Fruit fly (Drosophila melanogaster) whole organism, embryonic: Measurements from ENCODE around the gene CG4133.
A peak's percentile ranks its signal among the peaks of the same experiment; 100 is the strongest.

Source experiments
- ATbp ChIP-seq: fragments of 200-800 bp; sonication (Bioruptor generic); optimal IDR thresholded peaks from 2 replicates; lab custom pipeline; 2017; ENCODE audit warnings: missing biosample characterization, mild to moderate bottlenecking, missing genetic modification characterization, missing genetic modification reagents
- Abd-B ChIP-seq: fragments of 200-800 bp; sonication (Bioruptor generic); optimal IDR thresholded peaks from 2 replicates; lab custom pipeline; 2018; ENCODE audit warnings: missing biosample characterization, mild to moderate bottlenecking, missing genetic modification characterization, moderate library complexity
- Ada2b ChIP-seq: fragments of 200-800 bp; sonication (Bioruptor generic); IDR thresholded peaks from 2 replicates; pipeline ENCODE4 v1.3.6; 2022; ENCODE audit warnings: missing biosample characterization, missing genetic modification characterization
- B-H2 ChIP-seq: fragments of 200-800 bp; sonication (Bioruptor generic); optimal IDR thresholded peaks from 2 replicates; lab custom pipeline; 2018; ENCODE audit warnings: missing biosample characterization, mild to moderate bottlenecking, missing genetic modification characterization
- Blimp-1 ChIP-seq: fragments of 200-800 bp; sonication (Bioruptor generic); optimal IDR thresholded peaks from 3 replicates; lab custom pipeline; 2018; ENCODE audit warnings: missing biosample characterization, missing genetic modification characterization, mild to moderate bottlenecking, moderate library complexity, missing genetic modification reagents
- Bteb2 ChIP-seq: fragments of 200-800 bp; sonication (Bioruptor generic); optimal IDR thresholded peaks from 2 replicates; lab custom pipeline; 2016; ENCODE audit warnings: missing biosample characterization, missing genetic modification characterization
- C15 ChIP-seq: fragments of 200-800 bp; sonication (Bioruptor generic); IDR thresholded peaks from 3 replicates; pipeline ENCODE4 v1.3.6; 2022; ENCODE audit warnings: missing biosample characterization, missing genetic modification characterization
- CG10431 ChIP-seq: fragments of 200-800 bp; sonication (Bioruptor generic); optimal IDR thresholded peaks from 3 replicates; lab custom pipeline; 2018; ENCODE audit warnings: missing biosample characterization, mild to moderate bottlenecking, missing genetic modification characterization
- CG10543 ChIP-seq: fragments of 200-800 bp; sonication (Bioruptor generic); optimal IDR thresholded peaks from 3 replicates; lab custom pipeline; 2017; ENCODE audit warnings: missing biosample characterization, mild to moderate bottlenecking, missing genetic modification characterization, moderate library complexity
- CG10979 ChIP-seq: fragments of 200-800 bp; sonication (Bioruptor generic); optimal IDR thresholded peaks from 2 replicates; lab custom pipeline; 2018; ENCODE audit warnings: missing biosample characterization, mild to moderate bottlenecking, missing genetic modification characterization, moderate library complexity
- CG11398 ChIP-seq: fragments of 200-800 bp; sonication (Bioruptor generic); optimal IDR thresholded peaks from 2 replicates; lab custom pipeline; 2016; ENCODE audit warnings: missing biosample characterization, missing genetic modification characterization
- CG13287 ChIP-seq: fragments of 200-800 bp; sonication (Bioruptor generic); IDR thresholded peaks from 2 replicates; pipeline ENCODE4 v1.3.6; 2022; ENCODE audit warnings: missing biosample characterization, missing genetic modification characterization; ENCODE audit not compliant: partially characterized antibody
- CG13624 ChIP-seq: fragments of 200-800 bp; sonication (Bioruptor generic); optimal IDR thresholded peaks from 2 replicates; lab custom pipeline; 2016; ENCODE audit warnings: missing biosample characterization, missing genetic modification characterization
- CG15011 ChIP-seq: fragments of 200-800 bp; sonication (Bioruptor generic); optimal IDR thresholded peaks from 3 replicates; lab custom pipeline; 2018; ENCODE audit warnings: missing biosample characterization, mild to moderate bottlenecking, missing genetic modification characterization
- CG17359 ChIP-seq: fragments of 200-800 bp; sonication (Bioruptor generic); optimal IDR thresholded peaks from 3 replicates; lab custom pipeline; 2018; ENCODE audit warnings: missing biosample characterization, mild to moderate bottlenecking, missing genetic modification characterization, moderate library complexity
- CG17829 ChIP-seq: fragments of 200-800 bp; optimal IDR thresholded peaks from 2 replicates; lab custom pipeline; 2019; ENCODE audit warnings: missing biosample characterization, mild to moderate bottlenecking, missing genetic modification characterization, moderate library complexity
- CG1832 ChIP-seq: fragments of 200-800 bp; sonication (Bioruptor generic); optimal IDR thresholded peaks from 2 replicates; lab custom pipeline; 2017; ENCODE audit warnings: missing biosample characterization, mild to moderate bottlenecking, missing genetic modification characterization, inconsistent platforms
- CG18619 ChIP-seq: fragments of 200-800 bp; sonication (Bioruptor generic); optimal IDR thresholded peaks from 3 replicates; lab custom pipeline; 2017; ENCODE audit warnings: missing biosample characterization, mild to moderate bottlenecking, missing genetic modification characterization
- CG30020 ChIP-seq: fragments of 200-800 bp; optimal IDR thresholded peaks from 2 replicates; lab custom pipeline; 2019; ENCODE audit warnings: missing biosample characterization, mild to moderate bottlenecking, missing genetic modification characterization, moderate library complexity
- CG3163 ChIP-seq: fragments of 200-800 bp; sonication (Bioruptor generic); optimal IDR thresholded peaks from 3 replicates; lab custom pipeline; 2016; ENCODE audit warnings: missing biosample characterization, missing genetic modification characterization
- CG3281 ChIP-seq: fragments of 200-800 bp; sonication (Bioruptor generic); optimal IDR thresholded peaks from 3 replicates; lab custom pipeline; 2017; ENCODE audit warnings: missing biosample characterization, mild to moderate bottlenecking, missing genetic modification characterization
- CG34422 ChIP-seq: fragments of 200-800 bp; sonication (Bioruptor generic); IDR thresholded peaks from 3 replicates; pipeline ENCODE4 v1.3.6; 2022; ENCODE audit warnings: missing biosample characterization, missing genetic modification characterization
- CG3995 ChIP-seq: fragments of 200-800 bp; sonication (Bioruptor generic); optimal IDR thresholded peaks from 3 replicates; lab custom pipeline; 2016; ENCODE audit warnings: missing biosample characterization, missing genetic modification characterization
- CG43689 ChIP-seq: fragments of 200-800 bp; sonication (Bioruptor generic); IDR thresholded peaks from 2 replicates; pipeline ENCODE4 v1.3.6; 2022; ENCODE audit warnings: missing biosample characterization, missing genetic modification characterization
- CG8359 ChIP-seq: fragments of 200-800 bp; sonication (Bioruptor generic); optimal IDR thresholded peaks from 2 replicates; lab custom pipeline; 2017; ENCODE audit warnings: missing biosample characterization, mild to moderate bottlenecking, missing genetic modification characterization, borderline replicate concordance
- CG8478 ChIP-seq: fragments of >200 bp; optimal IDR thresholded peaks from 2 replicates; lab custom pipeline; 2018
- Dbx ChIP-seq: fragments of 200-800 bp; sonication (Bioruptor generic); IDR thresholded peaks from 3 replicates; pipeline ENCODE4 v1.3.6; 2022; ENCODE audit warnings: missing biosample characterization, missing genetic modification characterization
- Drgx ChIP-seq: fragments of 200-800 bp; sonication (Bioruptor generic); IDR thresholded peaks from 2 replicates; pipeline ENCODE4 v1.3.6; 2022; ENCODE audit warnings: missing biosample characterization, missing genetic modification characterization
- E2f1 ChIP-seq: fragments of 200-800 bp; sonication (Bioruptor generic); IDR thresholded peaks from 2 replicates; pipeline ENCODE4 v1.3.6; 2022; ENCODE audit warnings: missing biosample characterization, missing genetic modification characterization
- Fer1 ChIP-seq: fragments of 200-800 bp; sonication (Bioruptor generic); optimal IDR thresholded peaks from 2 replicates; lab custom pipeline; 2017; ENCODE audit warnings: missing biosample characterization, mild to moderate bottlenecking, missing genetic modification characterization
- HLHmδ ChIP-seq: fragments of 200-800 bp; sonication (Bioruptor generic); optimal IDR thresholded peaks from 2 replicates; lab custom pipeline; 2018; ENCODE audit warnings: missing biosample characterization, mild to moderate bottlenecking, missing genetic modification characterization, moderate library complexity
- Lhr ChIP-seq: fragments of 200-800 bp; sonication (Bioruptor generic); optimal IDR thresholded peaks from 3 replicates; lab custom pipeline; 2017; ENCODE audit warnings: mild to moderate bottlenecking, missing biosample characterization, missing genetic modification reagents, missing genetic modification characterization
- NC2α ChIP-seq: fragments of 200-800 bp; sonication (Bioruptor generic); optimal IDR thresholded peaks from 2 replicates; lab custom pipeline; 2016; ENCODE audit warnings: missing biosample characterization, missing genetic modification characterization
- NfI ChIP-seq: fragments of 200-800 bp; sonication (Bioruptor generic); optimal IDR thresholded peaks from 3 replicates; lab custom pipeline; 2018; ENCODE audit warnings: missing biosample characterization, mild to moderate bottlenecking, missing genetic modification characterization, moderate library complexity
- Pdp1 ChIP-seq, 2 experiments: fragments of 200-800 bp; sonication (Bioruptor generic); optimal IDR thresholded peaks; 3 replicates each; lab custom pipeline; 2016; ENCODE audit warnings: missing biosample characterization in 2 of 2, missing genetic modification characterization in 2 of 2, mild to moderate bottlenecking in 1 of 2, moderate library complexity in 1 of 2
- Ravus ChIP-seq: fragments of 200-800 bp; sonication (Bioruptor generic); IDR thresholded peaks from 2 replicates; pipeline ENCODE4 v1.3.6; 2022; ENCODE audit warnings: missing biosample characterization, missing genetic modification characterization
- Sin3A ChIP-seq: fragments of >200 bp; optimal IDR thresholded peaks from 2 replicates; lab custom pipeline; 2018
- bcd ChIP-seq: fragments of 200-800 bp; sonication (Bioruptor generic); optimal IDR thresholded peaks from 2 replicates; lab custom pipeline; 2017; ENCODE audit warnings: missing biosample characterization, mild to moderate bottlenecking, missing genetic modification characterization
- br ChIP-seq: fragments of >200 bp; optimal IDR thresholded peaks from 2 replicates; lab custom pipeline; 2017
- btn ChIP-seq: fragments of 200-800 bp; sonication (Bioruptor generic); optimal IDR thresholded peaks from 2 replicates; lab custom pipeline; 2016; ENCODE audit warnings: missing biosample characterization, missing genetic modification characterization
- crc ChIP-seq: fragments of 200-800 bp; sonication (Bioruptor generic); optimal IDR thresholded peaks from 2 replicates; lab custom pipeline; 2016; ENCODE audit warnings: missing biosample characterization, missing genetic modification characterization
- gfzf ChIP-seq: fragments of 200-800 bp; sonication (Bioruptor generic); optimal IDR thresholded peaks from 2 replicates; lab custom pipeline; 2016; ENCODE audit warnings: missing biosample characterization, mild to moderate bottlenecking, missing genetic modification characterization, moderate library complexity
- gsb ChIP-seq: fragments of 200-800 bp; sonication (Bioruptor generic); IDR thresholded peaks from 2 replicates; pipeline ENCODE4 v1.3.6; 2022; ENCODE audit warnings: missing biosample characterization, missing genetic modification characterization
- pita ChIP-seq: fragments of 200-800 bp; sonication (Bioruptor generic); optimal IDR thresholded peaks from 2 replicates; lab custom pipeline; 2017; ENCODE audit warnings: missing biosample characterization, mild to moderate bottlenecking, missing genetic modification characterization
- prd ChIP-seq, 3 experiments: fragments of >200 bp in 2 of 3; fragments of 200-800 bp in 1 of 3; sonication (Bioruptor generic) in 1 of 3; optimal IDR thresholded peaks in 2 of 3; IDR thresholded peaks in 1 of 3; 2 replicates in 2 of 3; 3 replicates in 1 of 3; pipeline versions ENCODE4 v1.3.6 to Lab custom; 2017 to 2022; ENCODE audit warnings: missing biosample characterization in 1 of 3, missing genetic modification characterization in 1 of 3
- sd ChIP-seq: fragments of 200-800 bp; sonication (Bioruptor generic); optimal IDR thresholded peaks from 3 replicates; lab custom pipeline; 2018; ENCODE audit warnings: missing biosample characterization, mild to moderate bottlenecking, missing genetic modification characterization, moderate library complexity
- shn ChIP-seq: fragments of 200-800 bp; sonication (Bioruptor generic); optimal IDR thresholded peaks from 3 replicates; lab custom pipeline; 2016; ENCODE audit warnings: missing biosample characterization, missing genetic modification characterization
- sima ChIP-seq: fragments of 200-800 bp; sonication (Bioruptor generic); optimal IDR thresholded peaks from 2 replicates; lab custom pipeline; 2016; ENCODE audit warnings: missing biosample characterization, missing genetic modification characterization
- yki ChIP-seq: fragments of >200 bp; optimal IDR thresholded peaks from 3 replicates; lab custom pipeline; 2018
- zfh1 ChIP-seq: fragments of 200-800 bp; sonication (Bioruptor generic); IDR thresholded peaks from 3 replicates; pipeline ENCODE4 v1.3.6; 2022; ENCODE audit warnings: missing biosample characterization, missing genetic modification characterization

The CG4133 gene

dm6 chr2L:487719-488547 lies 32.6 kb downstream of the CG4133 start (continued):
- no peak for TF ChIP-seq CG43689
- no peak for TF ChIP-seq CG13287 (GFP tag; lab: Robert Waterston, UW)
- TF ChIP-seq Sin3A (lab: Kevin White, UChicago): no peak
- TF ChIP-seq Ravus (GFP tag; lab: Robert Waterston, UW): no peak
- no peak for TF ChIP-seq CG8478 (lab: Kevin White, UChicago)
- TF ChIP-seq Dbx (GFP tag; lab: Robert Waterston, UW): 0 out of 3 replicates have a peak, but pooled peaks have one; percentile 26
- TF ChIP-seq CG8359 (GFP tag; lab: Kevin White, UChicago): no peak
- no peak for TF ChIP-seq CG11398 (GFP tag; lab: Kevin White, UChicago)
- TF ChIP-seq sd (tag; lab: Kevin White, UChicago): no peak
- TF ChIP-seq E2f1 (GFP tag; lab: Robert Waterston, UW): no peak
- TF ChIP-seq CG34422: no peak
- no peak for TF ChIP-seq CG10543 (GFP tag; lab: Kevin White, UChicago)
- TF ChIP-seq Ada2b (GFP tag; lab: Robert Waterston, UW): no peak
- no peak for TF ChIP-seq CG1832 (GFP tag; lab: Kevin White, UChicago)
- no peak for TF ChIP-seq NfI (GFP tag; lab: Kevin White, UChicago)
- TF ChIP-seq CG18619: no peak
- peak; percentile 11 for TF ChIP-seq bcd (GFP tag; lab: Kevin White, UChicago)
- no peak for TF ChIP-seq sima (GFP tag; lab: Kevin White, UChicago)
- no peak for TF ChIP-seq CG10431 (GFP tag; lab: Kevin White, UChicago)
- TF ChIP-seq CG3995 (GFP tag; lab: Kevin White, UChicago): no peak
- no peak for TF ChIP-seq CG13624 (GFP tag; lab: Kevin White, UChicago)
- peak; percentile 10 for TF ChIP-seq CG17359
- no peak for TF ChIP-seq shn (GFP tag; lab: Kevin White, UChicago)
- TF ChIP-seq Bteb2: no peak
- TF ChIP-seq Drgx (GFP tag; lab: Robert Waterston, UW): peak; percentile 50; the same call in 1 of the 2 replicates
- no peak for TF ChIP-seq btn (GFP tag; lab: Kevin White, UChicago)
- no peak for TF ChIP-seq C15 (GFP tag; lab: Robert Waterston, UW)
- no peak for TF ChIP-seq zfh1 (GFP tag; lab: Robert Waterston, UW)
- TF ChIP-seq gsb: no peak
- no peak for TF ChIP-seq crc (GFP tag; lab: Kevin White, UChicago)
- TF ChIP-seq Fer1: no peak
- no peak for TF ChIP-seq ATbp (GFP tag; lab: Kevin White, UChicago)
- no peak for TF ChIP-seq CG15011 (GFP tag; lab: Kevin White, UChicago)
- no peak for TF ChIP-seq HLHmδ (GFP tag; lab: Kevin White, UChicago)
- no peak for TF ChIP-seq CG17829
- peak; percentile 32 for TF ChIP-seq Blimp-1 (GFP tag; lab: Kevin White, UChicago)
- TF ChIP-seq pita: no peak
- TF ChIP-seq CG3281 (GFP tag; lab: Kevin White, UChicago): peak; percentile 25
- TF ChIP-seq Abd-B (GFP tag; lab: Kevin White, UChicago): peak; percentile 34
- no peak for TF ChIP-seq B-H2 (GFP tag; lab: Kevin White, UChicago)
- TF ChIP-seq CG3163 (GFP tag; lab: Kevin White, UChicago): peak; percentile 82
- TF ChIP-seq CG10979 (tag; lab: Kevin White, UChicago): peak; percentile 39
- no peak for TF ChIP-seq gfzf
- peak; percentile 25 to 28 for TF ChIP-seq Pdp1 (GFP tag; optimal IDR thresholded peaks at IDR 0.05; lab: Kevin White, UChicago)
- TF ChIP-seq yki (lab: Kevin White, UChicago): no peak
- no peak for TF ChIP-seq br
- no peak for TF ChIP-seq NC2α (GFP tag; lab: Kevin White, UChicago)
- TF ChIP-seq CG30020: no peak
- no peak for TF ChIP-seq prd (optimal IDR thresholded peaks at IDR 0.05; lab: Kevin White, UChicago)
- TF ChIP-seq prd (GFP tag; IDR thresholded peaks at IDR 0.05; lab: Robert Waterston, UW): no peak
- TF ChIP-seq Lhr (GFP tag; lab: Kevin White, UChicago): no peak
